Fruit fly (Drosophila melanogaster) Kc167 (cell line): ENCODE data around the gene phu.

Experiments
- Myc ChIP-seq: fragments of >200 bp; optimal IDR thresholded peaks from 2 replicates; lab custom pipeline; 2017; ENCODE audit warnings: missing external identifiers
- Sin3A ChIP-seq: fragments of >200 bp; optimal IDR thresholded peaks from 2 replicates; lab custom pipeline; 2018; ENCODE audit warnings: missing external identifiers
- h ChIP-seq: fragments of >200 bp; optimal IDR thresholded peaks from 3 replicates; lab custom pipeline; 2018; ENCODE audit warnings: missing external identifiers
- insv ChIP-seq: fragments of >200 bp; optimal IDR thresholded peaks from 3 replicates; lab custom pipeline; 2018; ENCODE audit warnings: missing external identifiers
- psq ChIP-seq: fragments of >200 bp; optimal IDR thresholded peaks from 2 replicates; lab custom pipeline; 2017; ENCODE audit warnings: missing external identifiers
- ttk ChIP-seq: sonication (Bioruptor generic); optimal IDR thresholded peaks from 2 replicates; lab custom pipeline; 2017; ENCODE audit warnings: missing external identifiers

Gene phu

dm6 chr3R:9494627-9495009 lies at the start of gene phu:
phu (plus strand) TSS chr3R:9494801.
- TF ChIP-seq insv, result no peak
- no peak for TF ChIP-seq Sin3A (lab: Kevin White, UChicago)
- TF ChIP-seq h, result no peak
- no peak for TF ChIP-seq Myc
- no peak for TF ChIP-seq psq
- TF ChIP-seq ttk (lab: Kevin White, UChicago), result no peak

- TF ChIP-seq insv (no peak), h (no peak), Sin3A (lab: Kevin White, UChicago) (no peak), psq (no peak), ttk (lab: Kevin White, UChicago) (no peak), Myc (no peak)
Measured at dm6 chr3R:9448320-9448719, 46.3 kb upstream of the phu start.

- TF ChIP-seq ttk (lab: Kevin White, UChicago), result no peak
- TF ChIP-seq insv, result no peak
- TF ChIP-seq psq, result no peak
- no peak for TF ChIP-seq Sin3A (lab: Kevin White, UChicago)
- no peak for TF ChIP-seq h
- TF ChIP-seq Myc, result no peak
Measured at dm6 chr3R:9450672-9451071, 43.9 kb upstream of the phu start.

- TF ChIP-seq psq (no peak), Sin3A (lab: Kevin White, UChicago) (no peak), Myc (no peak), ttk (lab: Kevin White, UChicago) (no peak), insv (no peak), h (no peak)
Measured at dm6 chr3R:9454980-9455379, 39.6 kb upstream of the phu start.

- TF ChIP-seq Myc (no peak), Sin3A (lab: Kevin White, UChicago) (no peak), h (no peak), insv (no peak), psq (no peak), ttk (lab: Kevin White, UChicago) (no peak)
Measured at dm6 chr3R:9456373-9456772, 38.2 kb upstream of the phu start, which contains the start of gene GstZ1. GstZ1 (minus strand) TSS chr3R:9456546.

dm6 chr3R:9459385-9460285 lies 35.0 kb upstream of the phu start:
- TF ChIP-seq psq, result no peak

- TF ChIP-seq psq (no peak), insv (no peak), ttk (lab: Kevin White, UChicago) (no peak)
Measured at dm6 chr3R:9460488-9461150, 34.0 kb upstream of the phu start, which contains the start of gene GstZ2. GstZ2 (minus strand) TSS chr3R:9460652.

dm6 chr3R:9468109-9468508 lies 26.5 kb upstream of the phu start:
- no peak for TF ChIP-seq psq
- TF ChIP-seq ttk (lab: Kevin White, UChicago), result no peak
- TF ChIP-seq Myc, result no peak
- no peak for TF ChIP-seq Sin3A (lab: Kevin White, UChicago)
- TF ChIP-seq h, result no peak
- TF ChIP-seq insv, result no peak

dm6 chr3R:9480396-9480795 lies 14.2 kb upstream of the phu start:
- TF ChIP-seq Sin3A (lab: Kevin White, UChicago), result no peak
- no peak for TF ChIP-seq h
- no peak for TF ChIP-seq psq
- no peak for TF ChIP-seq insv
- no peak for TF ChIP-seq ttk (lab: Kevin White, UChicago)
- no peak for TF ChIP-seq Myc

dm6 chr3R:9487561-9487960 lies 7.0 kb upstream of the phu start:
- TF ChIP-seq ttk (lab: Kevin White, UChicago) (no peak), h (no peak), insv (no peak), psq (no peak), Myc (no peak), Sin3A (lab: Kevin White, UChicago) (no peak)

dm6 chr3R:9487961-9488360 lies 6.6 kb upstream of the phu start:
- TF ChIP-seq h (no peak), insv (no peak), psq (no peak), ttk (lab: Kevin White, UChicago) (no peak), Myc (no peak), Sin3A (lab: Kevin White, UChicago) (no peak)

- no peak for TF ChIP-seq psq
- TF ChIP-seq insv, result no peak
- TF ChIP-seq h, result no peak
- no peak for TF ChIP-seq ttk (lab: Kevin White, UChicago)
- no peak for TF ChIP-seq Myc
- TF ChIP-seq Sin3A (lab: Kevin White, UChicago), result no peak
Measured at dm6 chr3R:9488493-9488892, 6.1 kb upstream of the phu start.

- TF ChIP-seq h, result no peak
- TF ChIP-seq insv, result no peak
- no peak for TF ChIP-seq Myc
- TF ChIP-seq psq, result no peak
- no peak for TF ChIP-seq Sin3A (lab: Kevin White, UChicago)
- TF ChIP-seq ttk (lab: Kevin White, UChicago), result no peak
Measured at dm6 chr3R:9491065-9491567, 3.5 kb upstream of the phu start.
